Fruit fly (Drosophila melanogaster) whole organism, embryonic: ENCODE results near the gene Rtnl1.

Experiments used
- Asciz ChIP-seq: fragments of 200-800 bp; sonication (Bioruptor generic); optimal IDR thresholded peaks from 2 replicates; lab custom pipeline; 2017; ENCODE audit warnings: missing biosample characterization, mild to moderate bottlenecking, missing genetic modification characterization, missing genetic modification reagents
- B-H2 ChIP-seq: fragments of 200-800 bp; sonication (Bioruptor generic); optimal IDR thresholded peaks from 2 replicates; lab custom pipeline; 2018; ENCODE audit warnings: missing biosample characterization, mild to moderate bottlenecking, missing genetic modification characterization
- Blimp-1 ChIP-seq: fragments of 200-800 bp; sonication (Bioruptor generic); optimal IDR thresholded peaks from 3 replicates; lab custom pipeline; 2018; ENCODE audit warnings: missing biosample characterization, missing genetic modification characterization, mild to moderate bottlenecking, moderate library complexity, missing genetic modification reagents
- CG10431 ChIP-seq: fragments of 200-800 bp; sonication (Bioruptor generic); optimal IDR thresholded peaks from 3 replicates; lab custom pipeline; 2018; ENCODE audit warnings: missing biosample characterization, mild to moderate bottlenecking, missing genetic modification characterization
- CG11456 ChIP-seq: fragments of 200-800 bp; sonication (Bioruptor generic); IDR thresholded peaks from 3 replicates; pipeline ENCODE4 v1.3.6; 2022; ENCODE audit warnings: missing biosample characterization, missing genetic modification characterization
- CG11560 ChIP-seq: fragments of 200-800 bp; sonication (Bioruptor generic); IDR thresholded peaks from 3 replicates; pipeline ENCODE4 v1.3.6; 2022; ENCODE audit warnings: missing biosample characterization, missing genetic modification characterization
- CG12659 ChIP-seq: fragments of 200-800 bp; sonication (Bioruptor generic); optimal IDR thresholded peaks from 3 replicates; lab custom pipeline; 2017; ENCODE audit warnings: mild to moderate bottlenecking, missing biosample characterization, missing genetic modification reagents, missing genetic modification characterization
- CG14667 ChIP-seq: fragments of 200-800 bp; sonication (Bioruptor generic); IDR thresholded peaks from 2 replicates; pipeline ENCODE4 v1.3.6; 2022; ENCODE audit warnings: missing biosample characterization, missing genetic modification characterization
- CG14710 ChIP-seq: fragments of 200-800 bp; sonication (Bioruptor generic); optimal IDR thresholded peaks from 3 replicates; lab custom pipeline; 2019; ENCODE audit warnings: missing biosample characterization, mild to moderate bottlenecking, missing genetic modification characterization, moderate library complexity
- CG16779 ChIP-seq: fragments of 200-800 bp; sonication (Bioruptor generic); IDR thresholded peaks from 2 replicates; pipeline ENCODE4 v1.3.6; 2022; ENCODE audit warnings: missing biosample characterization, missing genetic modification characterization
- CG17328 ChIP-seq: fragments of 200-800 bp; sonication (Bioruptor generic); IDR thresholded peaks from 2 replicates; pipeline ENCODE4 v1.3.6; 2022; ENCODE audit warnings: missing biosample characterization, missing genetic modification characterization
- CG17361 ChIP-seq: fragments of 200-800 bp; sonication (Bioruptor generic); IDR thresholded peaks from 3 replicates; pipeline ENCODE4 v1.3.6; 2022; ENCODE audit warnings: missing biosample characterization, missing genetic modification characterization
- CG18476 ChIP-seq: fragments of 200-800 bp; sonication (Bioruptor generic); optimal IDR thresholded peaks from 2 replicates; lab custom pipeline; 2016; ENCODE audit warnings: missing biosample characterization, mild to moderate bottlenecking, missing genetic modification characterization
- CG2116 ChIP-seq: fragments of 200-800 bp; sonication (Bioruptor generic); optimal IDR thresholded peaks from 3 replicates; lab custom pipeline; 2018; ENCODE audit warnings: missing biosample characterization, mild to moderate bottlenecking, missing genetic modification characterization
- CG2120 ChIP-seq: fragments of 200-800 bp; sonication (Bioruptor generic); optimal IDR thresholded peaks from 3 replicates; lab custom pipeline; 2016; ENCODE audit warnings: missing biosample characterization, missing genetic modification characterization
- CG2199 ChIP-seq: fragments of 200-800 bp; sonication (Bioruptor generic); IDR thresholded peaks from 3 replicates; pipeline ENCODE4 v1.3.6; 2022; ENCODE audit warnings: missing biosample characterization, missing genetic modification characterization
- CG2712 ChIP-seq: fragments of 200-800 bp; optimal IDR thresholded peaks from 3 replicates; lab custom pipeline; 2019; ENCODE audit warnings: missing biosample characterization, mild to moderate bottlenecking, missing genetic modification characterization, moderate library complexity
- CG31224 ChIP-seq: fragments of 200-800 bp; sonication (Bioruptor generic); IDR thresholded peaks from 2 replicates; pipeline ENCODE4 v1.3.6; 2022; ENCODE audit warnings: missing biosample characterization, missing genetic modification characterization
- CG6175 ChIP-seq: fragments of 200-800 bp; sonication (Bioruptor generic); IDR thresholded peaks from 3 replicates; pipeline ENCODE4 v1.3.6; 2022; ENCODE audit warnings: missing biosample characterization, missing genetic modification characterization
- CG6765 ChIP-seq: fragments of 200-800 bp; sonication (Bioruptor generic); optimal IDR thresholded peaks from 3 replicates; lab custom pipeline; 2017; ENCODE audit warnings: missing biosample characterization, mild to moderate bottlenecking, missing genetic modification characterization
- CG7271 ChIP-seq: fragments of 200-800 bp; sonication (Bioruptor generic); optimal IDR thresholded peaks from 2 replicates; lab custom pipeline; 2018; ENCODE audit warnings: missing biosample characterization, mild to moderate bottlenecking, missing genetic modification characterization, moderate library complexity
- CG7963 ChIP-seq: fragments of 200-800 bp; sonication (Bioruptor generic); IDR thresholded peaks from 3 replicates; pipeline ENCODE4 v1.3.6; 2022; ENCODE audit warnings: missing biosample characterization, missing genetic modification characterization; ENCODE audit not compliant: partially characterized antibody
- CG8281 ChIP-seq: fragments of 200-800 bp; sonication (Bioruptor generic); optimal IDR thresholded peaks from 2 replicates; lab custom pipeline; 2018; ENCODE audit warnings: missing biosample characterization, mild to moderate bottlenecking, missing genetic modification characterization, moderate library complexity
- CG8924 ChIP-seq: fragments of 200-800 bp; optimal IDR thresholded peaks from 3 replicates; lab custom pipeline; 2019; ENCODE audit warnings: missing biosample characterization, mild to moderate bottlenecking, missing genetic modification characterization, moderate library complexity
- CG9817 ChIP-seq: fragments of 200-800 bp; sonication (Bioruptor generic); optimal IDR thresholded peaks from 2 replicates; lab custom pipeline; 2018; ENCODE audit warnings: missing biosample characterization, mild to moderate bottlenecking, missing genetic modification characterization, moderate library complexity
- CTCF ChIP-seq: fragments of 200-800 bp; sonication (Bioruptor generic); optimal IDR thresholded peaks from 2 replicates; lab custom pipeline; 2017; ENCODE audit warnings: missing biosample characterization, mild to moderate bottlenecking, missing genetic modification characterization, moderate library complexity
- CoRest ChIP-seq: fragments of 200-800 bp; sonication (Bioruptor generic); optimal IDR thresholded peaks from 3 replicates; lab custom pipeline; 2018; ENCODE audit warnings: missing biosample characterization, mild to moderate bottlenecking, missing genetic modification characterization, moderate library complexity
- CrebB ChIP-seq: fragments of 200-800 bp; sonication (Bioruptor generic); optimal IDR thresholded peaks from 3 replicates; lab custom pipeline; 2018; ENCODE audit warnings: missing biosample characterization, mild to moderate bottlenecking, missing genetic modification characterization
- Dref ChIP-seq: fragments of 200-800 bp; sonication (Bioruptor generic); IDR thresholded peaks from 2 replicates; pipeline ENCODE4 v1.3.6; 2022; ENCODE audit warnings: missing biosample characterization, missing genetic modification characterization
- ERR ChIP-seq: fragments of 200-800 bp; sonication (Bioruptor generic); optimal IDR thresholded peaks from 2 replicates; lab custom pipeline; 2016; ENCODE audit warnings: missing biosample characterization, missing genetic modification characterization
- HmgD ChIP-seq: fragments of 200-800 bp; sonication (Bioruptor generic); optimal IDR thresholded peaks from 3 replicates; lab custom pipeline; 2016; ENCODE audit warnings: missing biosample characterization, missing genetic modification characterization
- NK7.1 ChIP-seq: fragments of 200-800 bp; sonication (Bioruptor generic); optimal IDR thresholded peaks from 3 replicates; lab custom pipeline; 2016; ENCODE audit warnings: missing biosample characterization, missing genetic modification characterization
- Side ChIP-seq: fragments of 200-800 bp; sonication (Bioruptor generic); optimal IDR thresholded peaks from 2 replicates; lab custom pipeline; 2016; ENCODE audit warnings: missing biosample characterization, missing genetic modification characterization
- Sox102F ChIP-seq: fragments of 200-800 bp; sonication (Bioruptor generic); optimal IDR thresholded peaks from 2 replicates; lab custom pipeline; 2018; ENCODE audit warnings: missing biosample characterization, mild to moderate bottlenecking, missing genetic modification characterization, moderate library complexity
- Taf1 ChIP-seq: fragments of 200-800 bp; sonication (Bioruptor generic); IDR thresholded peaks from 2 replicates; pipeline ENCODE4 v1.3.6; 2022; ENCODE audit warnings: missing biosample characterization, missing genetic modification characterization
- ap ChIP-seq: fragments of 200-800 bp; sonication (Bioruptor generic); IDR thresholded peaks from 2 replicates; pipeline ENCODE4 v1.3.6; 2022; ENCODE audit warnings: missing biosample characterization, missing genetic modification characterization
- ato ChIP-seq: fragments of 200-800 bp; sonication (Bioruptor generic); IDR thresholded peaks from 2 replicates; pipeline ENCODE4 v1.3.6; 2022; ENCODE audit warnings: missing biosample characterization, missing genetic modification characterization; ENCODE audit not compliant: partially characterized antibody
- crp ChIP-seq, 2 experiments: fragments of 200-800 bp; sonication (Bioruptor generic); optimal IDR thresholded peaks; 2 replicates in 1 of 2; 3 replicates in 1 of 2; lab custom pipeline; 2017; ENCODE audit warnings: missing biosample characterization in 2 of 2, missing genetic modification characterization in 2 of 2, mild to moderate bottlenecking in 1 of 2, moderate library complexity in 1 of 2
- dm ChIP-seq: fragments of 200-800 bp; sonication (Bioruptor generic); optimal IDR thresholded peaks from 3 replicates; lab custom pipeline; 2016; ENCODE audit warnings: missing biosample characterization, missing genetic modification characterization
- dmrt11E ChIP-seq: fragments of 200-800 bp; sonication (Bioruptor generic); optimal IDR thresholded peaks from 3 replicates; lab custom pipeline; 2018; ENCODE audit warnings: missing biosample characterization, mild to moderate bottlenecking, missing genetic modification characterization, moderate library complexity
- gcm2 ChIP-seq: fragments of 200-800 bp; sonication (Bioruptor generic); optimal IDR thresholded peaks from 2 replicates; lab custom pipeline; 2016; ENCODE audit warnings: missing biosample characterization, missing genetic modification characterization
- gem ChIP-seq: fragments of 200-800 bp; sonication (Bioruptor generic); optimal IDR thresholded peaks from 2 replicates; lab custom pipeline; 2019; ENCODE audit warnings: missing biosample characterization, mild to moderate bottlenecking, missing genetic modification characterization, moderate library complexity
- grau ChIP-seq: fragments of 200-800 bp; optimal IDR thresholded peaks from 3 replicates; lab custom pipeline; 2019; ENCODE audit warnings: missing biosample characterization, mild to moderate bottlenecking, missing genetic modification characterization, moderate library complexity
- her ChIP-seq: fragments of 200-800 bp; sonication (Bioruptor generic); optimal IDR thresholded peaks from 2 replicates; lab custom pipeline; 2016; ENCODE audit warnings: missing biosample characterization, missing genetic modification characterization
- hkb ChIP-seq, 2 experiments: fragments of 200-800 bp in 1 of 2; fragments of >200 bp in 1 of 2; sonication (Bioruptor generic) in 1 of 2; IDR thresholded peaks in 1 of 2; optimal IDR thresholded peaks in 1 of 2; 2 replicates each; pipeline versions ENCODE4 v1.3.6 to Lab custom; 2017 to 2022; ENCODE audit warnings: missing biosample characterization in 1 of 2, missing genetic modification characterization in 1 of 2
- pho ChIP-seq: fragments of 200-800 bp; sonication (Bioruptor generic); optimal IDR thresholded peaks from 2 replicates; lab custom pipeline; 2016; ENCODE audit warnings: missing biosample characterization, missing genetic modification characterization
- row ChIP-seq: fragments of 200-800 bp; sonication (Bioruptor generic); IDR thresholded peaks from 3 replicates; pipeline ENCODE4 v1.3.6; 2022; ENCODE audit warnings: missing biosample characterization, missing genetic modification characterization
- wek ChIP-seq: fragments of 200-800 bp; sonication (Bioruptor generic); optimal IDR thresholded peaks from 3 replicates; lab custom pipeline; 2018; ENCODE audit warnings: missing biosample characterization, mild to moderate bottlenecking, missing genetic modification characterization, moderate library complexity
- zen ChIP-seq: fragments of 200-800 bp; sonication (Bioruptor generic); optimal IDR thresholded peaks from 3 replicates; lab custom pipeline; 2018; ENCODE audit warnings: missing biosample characterization, mild to moderate bottlenecking, missing genetic modification characterization, moderate library complexity

Gene Rtnl1

dm6 chr2L:5054953-5055352 is 45.4 kb upstream of the Rtnl1 start, which contains the start of the genes CG14036 and His3.3A (continued):
- TF ChIP-seq gem (tag; lab: Kevin White, UChicago) = peak; percentile 5
- no peak for TF ChIP-seq CrebB (tag; lab: Kevin White, UChicago)
- TF ChIP-seq grau (tag; lab: Kevin White, UChicago) = peak; percentile 15
- no peak for TF ChIP-seq Side (GFP tag; lab: Kevin White, UChicago)
- peak; percentile 90 for TF ChIP-seq CG2116 (GFP tag; lab: Kevin White, UChicago)
- no peak for TF ChIP-seq CG14667 (GFP tag; lab: Robert Waterston, UW)
- TF ChIP-seq CG31224 = no peak
- no peak for TF ChIP-seq CG11456 (GFP tag; lab: Robert Waterston, UW)
- no peak for TF ChIP-seq gcm2 (GFP tag; lab: Kevin White, UChicago)
- TF ChIP-seq Blimp-1 (GFP tag; lab: Kevin White, UChicago) = peak; percentile 69
- peak; percentile 91 for TF ChIP-seq Dref (GFP tag; lab: Robert Waterston, UW)
- no peak for TF ChIP-seq HmgD (GFP tag; lab: Kevin White, UChicago)
- TF ChIP-seq CTCF = peak; percentile 33
- peak; percentile 46 for TF ChIP-seq CG2712
- TF ChIP-seq row (GFP tag; lab: Robert Waterston, UW) = peak; percentile 51; the same call in 2 of the 3 replicates
- TF ChIP-seq NK7.1 (GFP tag; lab: Kevin White, UChicago) = no peak
- TF ChIP-seq CG6175 = no peak
- TF ChIP-seq dm (GFP tag; lab: Kevin White, UChicago) = peak; percentile 29
- TF ChIP-seq CG9817 = peak; percentile 11
- TF ChIP-seq ato (GFP tag; lab: Robert Waterston, UW) = 0 out of 2 replicates have a peak, but pooled peaks have one; percentile 25
- no peak for TF ChIP-seq Sox102F (GFP tag; lab: Kevin White, UChicago)
- peak; percentile 46 for TF ChIP-seq CG2120 (GFP tag; lab: Kevin White, UChicago)
- peak; percentile 42 for TF ChIP-seq CG10431 (GFP tag; lab: Kevin White, UChicago)
- peak; percentile 25 for TF ChIP-seq zen (tag; lab: Kevin White, UChicago)
- no peak for TF ChIP-seq CG8281 (tag; lab: Kevin White, UChicago)
- TF ChIP-seq CG18476 (GFP tag; lab: Kevin White, UChicago) = no peak
- peak; percentile 30 for TF ChIP-seq B-H2 (GFP tag; lab: Kevin White, UChicago)
- TF ChIP-seq CG12659 = peak; percentile 64
- TF ChIP-seq CG17361 = peak; percentile 40; the same call in 1 of the 3 replicates
- TF ChIP-seq CG11560 (tag; lab: Robert Waterston, UW) = peak; percentile 94
- no peak for TF ChIP-seq CG16779 (GFP tag; lab: Robert Waterston, UW)
- TF ChIP-seq pho = peak; percentile 21
- peak; percentile 100 for TF ChIP-seq wek (GFP tag; lab: Kevin White, UChicago)
- no peak for TF ChIP-seq Taf1 (GFP tag; lab: Robert Waterston, UW)
- TF ChIP-seq CG2199 = no peak
- TF ChIP-seq crp (GFP tag; optimal IDR thresholded peaks at IDR 0.05; lab: Kevin White, UChicago) = peak in 1 of 2 experiments; percentile 77
- no peak for TF ChIP-seq CG7271
- 0 out of 3 replicates have a peak, but pooled peaks have one; percentile 20 for TF ChIP-seq CG7963 (GFP tag; lab: Robert Waterston, UW)
- TF ChIP-seq CG8924 = peak; percentile 49
- TF ChIP-seq Asciz (GFP tag; lab: Kevin White, UChicago) = no peak
- no peak for TF ChIP-seq hkb (optimal IDR thresholded peaks at IDR 0.05; lab: Kevin White, UChicago)
- TF ChIP-seq hkb (GFP tag; IDR thresholded peaks at IDR 0.05; lab: Robert Waterston, UW) = no peak
- no peak for TF ChIP-seq CG6765
- TF ChIP-seq CG17328 (GFP tag; lab: Robert Waterston, UW) = 0 out of 2 replicates have a peak, but pooled peaks have one; percentile 21
- TF ChIP-seq CG14710 = peak; percentile 97
- TF ChIP-seq dmrt11E (tag; lab: Kevin White, UChicago) = peak; percentile 11
- no peak for TF ChIP-seq ERR (GFP tag; lab: Kevin White, UChicago)
- no peak for TF ChIP-seq ap (GFP tag; lab: Robert Waterston, UW)
- TF ChIP-seq her (GFP tag; lab: Kevin White, UChicago) = no peak
- peak; percentile 30 for TF ChIP-seq CoRest (tag; lab: Kevin White, UChicago)
